Worm (Caenorhabditis elegans): ENCODE results near the gene C02F4.5.
A peak's percentile ranks its signal among the peaks of the same experiment; 100 is the strongest.

DNA sequence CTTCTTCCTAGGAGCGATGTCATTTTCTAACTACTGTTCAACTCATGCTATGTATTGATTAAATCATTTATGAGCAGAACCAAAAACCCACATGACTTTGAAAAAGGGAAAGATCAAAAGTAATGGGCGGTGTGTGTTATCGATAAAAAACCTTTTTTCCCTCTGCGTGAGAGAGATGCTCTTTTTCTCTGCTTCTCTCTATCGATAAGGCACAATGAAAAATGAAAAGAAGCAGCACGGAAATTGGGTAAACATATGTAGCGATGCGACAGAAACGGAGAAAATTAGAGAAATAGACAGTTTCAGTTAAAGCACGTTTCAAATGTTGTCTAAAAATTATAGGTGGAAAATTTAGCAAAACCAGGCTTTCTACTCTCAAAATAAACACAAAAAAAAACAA lies 21.6 kb downstream of the C02F4.5 start:
- TF ChIP-seq ztf-11 (tag; optimal IDR thresholded peaks at IDR 0.05) (no peak), lin-39 (tag; optimal IDR thresholded peaks at IDR 0.05) (no peak), mbf-1 (tag; optimal IDR thresholded peaks at IDR 0.05) (no peak), sem-4 (tag; optimal IDR thresholded peaks at IDR 0.05) (no peak), unc-39 (tag; optimal IDR thresholded peaks at IDR 0.05) (no peak), dmd-4 (tag; optimal IDR thresholded peaks at IDR 0.05) (no peak), skn-1 (tag; optimal IDR thresholded peaks at IDR 0.05) (no peak), nhr-11 (tag; optimal IDR thresholded peaks at IDR 0.05) (no peak), elt-3 (tag; optimal IDR thresholded peaks at IDR 0.05) (no peak), F13H6.1 (tag; optimal IDR thresholded peaks at IDR 0.05) (peak; percentile 71), unc-55 (GFP tag; optimal IDR thresholded peaks at IDR 0.05) (peak; percentile 36), unc-62 (GFP tag; optimal IDR thresholded peaks at IDR 0.05) (no peak), ama-1 (optimal IDR thresholded peaks at IDR 0.05) (peak; percentile 38)

Measured in whole organism, L2 larva.